Worm (Caenorhabditis elegans) whole organism, late embryonic: ENCODE results near the gene apc-11.

Source experiments
- C08G9.2 ChIP-seq: sonication (generic microtip); optimal IDR thresholded peaks from 2 replicates; lab custom pipeline; 2016; ENCODE audit warnings: mild to moderate bottlenecking, missing genetic modification characterization, moderate library complexity, missing compliant biosample characterization
- F13H6.1 ChIP-seq: sonication (generic microtip); optimal IDR thresholded peaks from 2 replicates; lab custom pipeline; 2016; ENCODE audit warnings: missing genetic modification characterization, missing compliant biosample characterization
- K02D7.2 ChIP-seq: sonication (generic microtip); optimal IDR thresholded peaks from 2 replicates; lab custom pipeline; 2017; ENCODE audit warnings: mild to moderate bottlenecking, missing genetic modification characterization, missing compliant biosample characterization
- T23F11.4 ChIP-seq: fragments of 200-800 bp; sonication (Bioruptor generic); optimal IDR thresholded peaks from 2 replicates; lab custom pipeline; 2018; ENCODE audit warnings: mild to moderate bottlenecking, missing genetic modification characterization, missing compliant biosample characterization
- Y22D7AL.16 ChIP-seq: sonication (generic microtip); optimal IDR thresholded peaks from 2 replicates; lab custom pipeline; 2016; ENCODE audit warnings: missing genetic modification characterization, missing compliant biosample characterization
- ceh-22 ChIP-seq: sonication (generic microtip); optimal IDR thresholded peaks from 2 replicates; lab custom pipeline; 2017; ENCODE audit warnings: missing biosample characterization, missing genetic modification characterization
- ceh-24 ChIP-seq: sonication (generic microtip); optimal IDR thresholded peaks from 2 replicates; lab custom pipeline; 2016; ENCODE audit warnings: mild to moderate bottlenecking, missing genetic modification characterization, missing compliant biosample characterization
- ceh-31 ChIP-seq: sonication (generic microtip); optimal IDR thresholded peaks from 2 replicates; lab custom pipeline; 2016; ENCODE audit warnings: missing genetic modification characterization, missing compliant biosample characterization
- ceh-34 ChIP-seq: sonication (generic microtip); optimal IDR thresholded peaks from 2 replicates; lab custom pipeline; 2016; ENCODE audit warnings: mild to moderate bottlenecking, missing genetic modification characterization, missing compliant biosample characterization
- ceh-45 ChIP-seq: fragments of 200-800 bp; sonication (Bioruptor generic); IDR thresholded peaks from 2 replicates; pipeline ENCODE4 v1.3.6; 2022; ENCODE audit warnings: missing genetic modification reagents, missing genetic modification characterization, missing compliant biosample characterization
- ceh-48 ChIP-seq: sonication (generic microtip); optimal IDR thresholded peaks from 2 replicates; lab custom pipeline; 2016; ENCODE audit warnings: missing genetic modification characterization, inconsistent platforms, missing compliant biosample characterization
- dmd-4 ChIP-seq: sonication (generic microtip); optimal IDR thresholded peaks from 2 replicates; lab custom pipeline; 2016; ENCODE audit warnings: borderline replicate concordance, missing genetic modification characterization, missing compliant biosample characterization
- dve-1 ChIP-seq: sonication (generic microtip); optimal IDR thresholded peaks from 2 replicates; lab custom pipeline; 2017; ENCODE audit warnings: antibody characterized with exemption, mild to moderate bottlenecking, missing genetic modification characterization, missing compliant biosample characterization
- elt-4 ChIP-seq: sonication (generic microtip); optimal IDR thresholded peaks from 2 replicates; lab custom pipeline; 2016; ENCODE audit warnings: missing genetic modification characterization, missing compliant biosample characterization
- ets-4 ChIP-seq: sonication (generic microtip); optimal IDR thresholded peaks from 2 replicates; lab custom pipeline; 2016; ENCODE audit warnings: missing genetic modification characterization, missing compliant biosample characterization
- eyg-1 ChIP-seq: sonication (generic microtip); optimal IDR thresholded peaks from 2 replicates; lab custom pipeline; 2016; ENCODE audit warnings: missing genotype, missing genetic modification characterization, missing compliant biosample characterization
- fkh-6 ChIP-seq: sonication (generic microtip); optimal IDR thresholded peaks from 2 replicates; lab custom pipeline; 2016; ENCODE audit warnings: missing genetic modification characterization, missing compliant biosample characterization
- hlh-15 ChIP-seq: sonication (generic microtip); optimal IDR thresholded peaks from 2 replicates; lab custom pipeline; 2016; ENCODE audit warnings: missing genetic modification characterization, missing compliant biosample characterization
- hlh-30 ChIP-seq: sonication (generic microtip); optimal IDR thresholded peaks from 2 replicates; lab custom pipeline; 2017; ENCODE audit warnings: antibody characterized with exemption, missing genetic modification characterization, missing compliant biosample characterization; ENCODE audit not compliant: insufficient read depth
- hlh-6 ChIP-seq: sonication (generic microtip); optimal IDR thresholded peaks from 2 replicates; lab custom pipeline; 2016; ENCODE audit warnings: missing genotype, missing genetic modification characterization, missing compliant biosample characterization
- hlh-8 ChIP-seq: sonication (generic microtip); optimal IDR thresholded peaks from 2 replicates; lab custom pipeline; 2016; ENCODE audit warnings: missing genotype, missing genetic modification characterization, missing compliant biosample characterization
- lim-6 ChIP-seq: sonication (generic microtip); optimal IDR thresholded peaks from 2 replicates; lab custom pipeline; 2016; ENCODE audit warnings: missing genetic modification characterization, missing compliant biosample characterization
- lin-11 ChIP-seq: fragments of 200-800 bp; sonication (Bioruptor generic); optimal IDR thresholded peaks from 2 replicates; lab custom pipeline; 2018; ENCODE audit warnings: mild to moderate bottlenecking, missing genetic modification characterization, missing compliant biosample characterization
- nhr-11 ChIP-seq: fragments of 150-350 bp; optimal IDR thresholded peaks from 2 replicates; lab custom pipeline; 2014; ENCODE audit warnings: missing biosample characterization, missing genetic modification characterization
- npax-4 ChIP-seq: sonication (generic microtip); optimal IDR thresholded peaks from 2 replicates; lab custom pipeline; 2016; ENCODE audit warnings: missing genetic modification characterization, missing compliant biosample characterization
- pag-3 ChIP-seq: sonication (generic microtip); optimal IDR thresholded peaks from 2 replicates; lab custom pipeline; 2016; ENCODE audit warnings: missing compliant biosample characterization, missing genetic modification characterization, borderline replicate concordance
- pha-4 ChIP-seq: fragments of 150-350 bp; optimal IDR thresholded peaks from 2 replicates; lab custom pipeline; 2018; ENCODE audit warnings: missing biosample characterization, missing genetic modification reagents, missing genetic modification characterization
- sox-2 ChIP-seq: fragments of 200-800 bp; sonication (Bioruptor generic); IDR thresholded peaks from 2 replicates; pipeline ENCODE4 v1.3.6; 2022; ENCODE audit warnings: missing genetic modification reagents, missing genetic modification characterization, missing compliant biosample characterization
- sox-4 ChIP-seq: sonication (generic microtip); optimal IDR thresholded peaks from 2 replicates; lab custom pipeline; 2017; ENCODE audit warnings: mild to moderate bottlenecking, missing genetic modification characterization, inconsistent platforms, missing compliant biosample characterization
- tbx-2 ChIP-seq: sonication (generic microtip); optimal IDR thresholded peaks from 2 replicates; lab custom pipeline; 2016; ENCODE audit warnings: missing genetic modification characterization, missing compliant biosample characterization
- ttx-3 ChIP-seq: sonication (generic microtip); optimal IDR thresholded peaks from 2 replicates; lab custom pipeline; 2016; ENCODE audit warnings: missing genetic modification reagents, missing genetic modification characterization, missing compliant biosample characterization
- unc-3 ChIP-seq, 2 experiments: fragments of 200-800 bp in 1 of 2; sonication (Bioruptor generic) in 1 of 2; sonication (generic microtip) in 1 of 2; conservative IDR thresholded peaks in 1 of 2; optimal IDR thresholded peaks in 1 of 2; 2 replicates each; pipeline versions ENCODE4 v1.3.6 to Lab custom; 2016 to 2022; ENCODE audit warnings: missing compliant biosample characterization in 2 of 2, missing genetic modification characterization in 2 of 2, missing genetic modification reagents in 1 of 2
- unc-55 ChIP-seq: sonication (generic microtip); optimal IDR thresholded peaks from 2 replicates; lab custom pipeline; 2017; ENCODE audit warnings: missing biosample characterization, missing genetic modification reagents, missing genetic modification characterization
- unc-86 ChIP-seq: sonication (generic microtip); optimal IDR thresholded peaks from 2 replicates; lab custom pipeline; 2016; ENCODE audit warnings: missing genetic modification characterization, missing compliant biosample characterization
- zip-5 ChIP-seq: sonication (generic microtip); optimal IDR thresholded peaks from 2 replicates; lab custom pipeline; 2016; ENCODE audit warnings: missing genetic modification characterization, missing compliant biosample characterization
- ztf-16 ChIP-seq: sonication (generic microtip); optimal IDR thresholded peaks from 2 replicates; lab custom pipeline; 2017; ENCODE audit warnings: missing genetic modification characterization, missing compliant biosample characterization

The apc-11 gene

DNA sequence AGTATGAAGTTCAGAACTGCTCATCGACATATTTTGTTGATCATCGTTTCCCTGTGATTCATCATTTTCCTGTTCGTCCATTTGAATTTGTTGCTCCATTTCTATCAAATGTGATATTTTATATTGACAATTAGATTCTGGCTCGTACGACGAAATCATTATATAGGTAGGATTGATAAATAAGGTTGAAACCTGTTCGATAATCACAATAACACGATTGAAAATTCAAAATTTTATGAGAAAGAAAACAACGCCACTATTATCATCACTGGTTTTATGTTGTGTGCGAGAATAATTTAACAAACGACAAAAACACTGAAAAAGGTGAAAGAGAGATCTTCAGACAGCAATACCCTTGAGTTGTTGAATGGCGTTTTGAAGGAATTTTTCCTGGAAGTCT lies at the start of gene apc-11:
Gene apc-11, minus strand, starts transcription at position 101 of the 400 bp plus-strand sequence.
- TF ChIP-seq hlh-8 (tag; lab: Kevin White, UChicago), result no peak
- no peak for TF ChIP-seq hlh-6
- no peak for TF ChIP-seq pha-4 (tag; lab: Kevin White, UChicago)
- TF ChIP-seq unc-86, result no peak
- no peak for TF ChIP-seq ztf-16 (tag; lab: Kevin White, UChicago)
- no peak for TF ChIP-seq nhr-11 (tag; lab: Kevin White, UChicago)
- no peak for TF ChIP-seq npax-4 (tag; lab: Kevin White, UChicago)
- no peak for TF ChIP-seq ttx-3
- no peak for TF ChIP-seq lin-11 (tag; lab: Kevin White, UChicago)
- TF ChIP-seq ceh-34, result no peak
- TF ChIP-seq sox-2 (GFP tag; lab: Robert Waterston, UW), result no peak
- TF ChIP-seq fkh-6 (tag; lab: Kevin White, UChicago), result no peak
- TF ChIP-seq sox-4 (tag; lab: Kevin White, UChicago), result no peak
- no peak for TF ChIP-seq dmd-4 (tag; lab: Kevin White, UChicago)
- no peak for TF ChIP-seq T23F11.4 (GFP tag; lab: Kevin White, UChicago)
- TF ChIP-seq C08G9.2 (tag; lab: Kevin White, UChicago), result no peak
- TF ChIP-seq unc-55 (GFP tag; lab: Kevin White, UChicago), result no peak

DNA sequence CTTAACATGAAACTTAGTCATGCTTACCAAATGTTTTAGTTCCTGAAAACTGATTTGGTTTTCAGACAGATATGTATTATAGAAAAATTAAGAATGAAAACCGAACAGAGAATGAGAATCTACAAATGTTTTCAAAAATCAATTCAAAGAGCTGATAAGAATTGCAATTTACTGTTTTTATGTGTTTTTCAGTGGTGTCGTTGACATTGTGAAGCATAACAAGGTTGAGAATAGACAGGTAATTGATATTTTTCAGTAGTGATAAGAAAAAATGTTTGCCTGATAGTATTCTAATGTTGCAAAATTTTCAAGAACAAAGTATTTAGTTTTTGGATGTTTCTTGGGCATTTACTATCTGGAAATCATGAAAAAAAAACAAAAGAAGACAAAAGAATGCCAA lies 49.0 kb upstream of the apc-11 start, which contains the start of gene pfas-1:
Gene pfas-1, minus strand, starts transcription at position 49 of the 400 bp plus-strand sequence.
- no peak for TF ChIP-seq npax-4 (tag; lab: Kevin White, UChicago)

DNA sequence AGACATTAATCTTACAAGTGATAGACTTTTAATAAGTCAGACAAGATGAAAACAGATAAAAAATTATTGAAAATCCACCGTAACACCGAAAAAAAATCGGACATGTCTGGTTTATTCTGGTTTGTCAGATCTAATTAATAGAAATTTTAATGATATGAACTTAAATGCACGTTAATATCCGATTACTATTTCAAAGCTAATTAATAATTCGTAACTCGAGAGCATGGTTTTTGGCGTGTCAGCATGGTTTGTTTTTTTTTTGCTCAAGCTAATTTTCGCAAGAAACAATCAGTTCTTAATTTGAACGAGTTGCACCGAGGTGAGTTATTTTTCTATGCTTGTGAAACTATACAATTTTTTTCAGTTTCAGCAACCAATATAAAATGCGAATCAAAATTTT lies 40.7 kb upstream of the apc-11 start, which contains the start of gene clec-153:
Gene clec-153, plus strand, starts transcription at position 301 of the 400 bp plus-strand sequence.
- TF ChIP-seq zip-5 (no peak), unc-3 (GFP tag; conservative IDR thresholded peaks at IDR 0.05; lab: Robert Waterston, UW) (no peak), unc-3 (tag; optimal IDR thresholded peaks at IDR 0.05; lab: Kevin White, UChicago) (no peak), ets-4 (tag; lab: Kevin White, UChicago) (no peak), npax-4 (tag; lab: Kevin White, UChicago) (no peak), F13H6.1 (tag; lab: Kevin White, UChicago) (no peak), hlh-30 (tag; lab: Kevin White, UChicago) (no peak), nhr-11 (tag; lab: Kevin White, UChicago) (no peak), ceh-22 (tag; lab: Kevin White, UChicago) (no peak), elt-4 (no peak), dmd-4 (tag; lab: Kevin White, UChicago) (no peak)

DNA sequence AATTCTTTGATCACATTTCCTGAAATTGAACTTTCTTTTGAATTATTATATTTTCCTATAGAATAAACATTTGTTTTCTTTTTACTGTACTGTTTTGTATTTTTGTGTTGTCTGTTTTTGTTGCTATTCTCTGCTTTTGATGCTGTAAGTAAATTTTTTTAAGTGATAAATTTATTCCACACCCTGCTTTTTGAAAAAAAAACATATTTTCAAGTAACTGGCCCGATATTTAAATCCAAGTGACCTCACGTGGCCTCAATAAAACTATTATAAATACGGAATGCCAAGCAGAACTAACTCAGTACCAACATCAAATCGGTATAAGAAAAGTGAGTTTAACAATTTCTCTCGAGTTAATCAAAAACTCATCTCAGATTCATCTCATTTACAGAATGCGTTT lies 33.9 kb upstream of the apc-11 start, which contains the start of gene clec-151:
Gene clec-151, plus strand, starts transcription at position 301 of the 400 bp plus-strand sequence.
- TF ChIP-seq lin-11 (tag; lab: Kevin White, UChicago) (no peak), ceh-24 (tag; lab: Kevin White, UChicago) (no peak), ttx-3 (no peak), F13H6.1 (tag; lab: Kevin White, UChicago) (no peak), hlh-15 (tag; lab: Kevin White, UChicago) (no peak), tbx-2 (no peak), Y22D7AL.16 (tag; lab: Kevin White, UChicago) (no peak), ceh-31 (no peak), lim-6 (no peak), dve-1 (tag; lab: Kevin White, UChicago) (no peak), eyg-1 (tag; lab: Kevin White, UChicago) (no peak), ceh-48 (no peak), pag-3 (tag; lab: Kevin White, UChicago) (no peak), T23F11.4 (GFP tag; lab: Kevin White, UChicago) (no peak), unc-55 (GFP tag; lab: Kevin White, UChicago) (no peak), K02D7.2 (tag; lab: Kevin White, UChicago) (no peak), fkh-6 (tag; lab: Kevin White, UChicago) (no peak), sox-4 (tag; lab: Kevin White, UChicago) (no peak), dmd-4 (tag; lab: Kevin White, UChicago) (no peak), ceh-45 (GFP tag; lab: Robert Waterston, UW) (no peak)
